Fruit fly (Drosophila melanogaster): ENCODE data around the gene Obp83b.

DNA sequence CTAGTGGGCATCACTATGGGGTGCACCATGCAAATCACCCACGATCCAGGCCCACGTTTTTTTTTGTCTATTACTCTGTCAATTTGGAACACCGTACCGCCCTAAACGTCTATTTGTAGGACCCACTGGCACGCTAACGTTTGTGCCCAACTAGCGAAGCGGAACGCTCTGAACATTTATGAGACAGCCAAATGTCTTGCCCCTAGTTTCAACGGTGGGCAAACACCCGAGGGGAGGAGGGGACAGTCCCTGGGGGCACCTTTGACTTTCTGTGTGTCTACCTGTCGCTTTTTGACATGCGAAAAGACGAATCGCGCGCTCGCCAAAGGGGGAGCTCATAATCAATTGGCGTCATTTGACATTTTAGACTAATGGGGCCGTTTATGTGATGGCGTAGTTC is 30.0 kb upstream of the Obp83b start:
- TF ChIP-seq psq (optimal IDR thresholded peaks at IDR 0.05): no peak
- no peak for TF ChIP-seq Sin3A (optimal IDR thresholded peaks at IDR 0.05)

Measured in Kc167 (cell line).